Fruit fly (Drosophila melanogaster): Measurements from ENCODE around the gene CG43232.

dm6 chr2L:6950096-6950495 is 18.2 kb downstream of the CG43232 start, which contains the start of the genes Gas41 and SA1:
- TF ChIP-seq N (GFP tag; optimal IDR thresholded peaks at IDR 0.05) (no peak), Hr78 (GFP tag; optimal IDR thresholded peaks at IDR 0.05) (no peak), Mio (GFP tag; optimal IDR thresholded peaks at IDR 0.05) (no peak)
